ENCODE assay signal across 4 worm cellular contexts in genomic region chrIV:16176808-16177207, ce11.
TF ChIP-seq lines count a peak whose summit lies in the region.

No protein-coding gene starts in this region.

TF ChIP-seq in whole organism, L1 larva, 84 proteins besides CTCF, POLR2A, EP300 and RAD21:
- TF ChIP-seq unc-62 (GFP tag; optimal IDR thresholded peaks at IDR 0.05; lab: Kevin White, UChicago) (no peak), efl-1 (optimal IDR thresholded peaks at IDR 0.05; lab: Kevin White, UChicago) (no peak), efl-1 (GFP tag; optimal IDR thresholded peaks at IDR 0.05 in 1 of 2; lab: Kevin White, UChicago) (peak in 1 of 2 experiments; percentile 3), efl-3 (GFP tag; optimal IDR thresholded peaks at IDR 0.05; lab: Kevin White, UChicago) (no peak), snpc-4 (tag; optimal IDR thresholded peaks at IDR 0.05; lab: Kevin White, UChicago) (no peak), elt-2 (tag; optimal IDR thresholded peaks at IDR 0.05; lab: Kevin White, UChicago) (peak; percentile 18), jun-1 (tag; optimal IDR thresholded peaks at IDR 0.05; lab: Kevin White, UChicago) (no peak), nhr-19 (GFP tag; conservative IDR thresholded peaks at IDR 0.05; lab: Robert Waterston, UW) (no peak)

TF ChIP-seq in whole organism, L3 larva, 47 proteins besides CTCF, POLR2A, EP300 and RAD21:
- peak; percentile 36 for TF ChIP-seq pha-4 (tag; optimal IDR thresholded peaks at IDR 0.05; lab: Kevin White, UChicago)
- no peak for TF ChIP-seq snpc-4 (tag; optimal IDR thresholded peaks at IDR 0.05; lab: Kevin White, UChicago)
- TF ChIP-seq ceh-82 (tag; optimal IDR thresholded peaks at IDR 0.05; lab: Kevin White, UChicago), result no peak
- no peak for TF ChIP-seq skn-1 (tag; optimal IDR thresholded peaks at IDR 0.05; lab: Kevin White, UChicago)
- TF ChIP-seq elt-2 (tag; optimal IDR thresholded peaks at IDR 0.05; lab: Kevin White, UChicago), result peak; percentile 30

TF ChIP-seq in whole organism, L4 larva, 104 proteins besides CTCF, POLR2A, EP300 and RAD21:
- TF ChIP-seq nhr-28 (tag; optimal IDR thresholded peaks at IDR 0.05; lab: Kevin White, UChicago) (no peak), dve-1 (tag; optimal IDR thresholded peaks at IDR 0.05; lab: Kevin White, UChicago; ENCODE audit: insufficient read depth) (peak; percentile 10), daf-16 (GFP tag; optimal IDR thresholded peaks at IDR 0.05; lab: Kevin White, UChicago) (no peak), daf-16 (tag; optimal IDR thresholded peaks at IDR 0.05; lab: Kevin White, UChicago) (peak; percentile 99)

TF ChIP-seq in whole organism, young adult, 124 proteins besides CTCF, POLR2A, EP300 and RAD21:
- TF ChIP-seq snpc-1.3 (tag; optimal IDR thresholded peaks at IDR 0.05; lab: Kevin White, UChicago; ENCODE audit: insufficient read depth) (no peak), zfh-2 (GFP tag; conservative IDR thresholded peaks at IDR 0.05; lab: Robert Waterston, UW) (no peak), attf-6 (GFP tag; IDR thresholded peaks at IDR 0.05; lab: Robert Waterston, UW) (0 out of 2 replicates have a peak, but pooled peaks have one; percentile 7), snpc-4 (GFP tag; optimal IDR thresholded peaks at IDR 0.05; lab: Kevin White, UChicago) (no peak), snpc-4 (tag; optimal IDR thresholded peaks at IDR 0.05; lab: Kevin White, UChicago) (peak in 1 of 4 experiments; percentile 39)
